Fruit fly (Drosophila melanogaster): ENCODE measurements around the gene sds22.

Gene sds22

dm6 chr3R:17381916-17382315 is 9.5 kb upstream of the sds22 start:
- no peak for TF ChIP-seq ara (GFP tag; IDR thresholded peaks at IDR 0.05)
- no peak for TF ChIP-seq ash1 (GFP tag; optimal IDR thresholded peaks at IDR 0.05)
- no peak for TF ChIP-seq CG1792 (GFP tag; optimal IDR thresholded peaks at IDR 0.05)
- TF ChIP-seq hb (GFP tag; IDR thresholded peaks at IDR 0.05; ENCODE audit: partially characterized antibody), result no peak
- TF ChIP-seq HLH54F (GFP tag; optimal IDR thresholded peaks at IDR 0.05), result no peak
- no peak for TF ChIP-seq CG14860 (GFP tag; IDR thresholded peaks at IDR 0.05; ENCODE audit: partially characterized antibody)
- TF ChIP-seq twi (tag; optimal IDR thresholded peaks at IDR 0.05), result no peak
- no peak for TF ChIP-seq CG14441 (GFP tag; IDR thresholded peaks at IDR 0.05)
- TF ChIP-seq al (GFP tag; IDR thresholded peaks at IDR 0.05), result no peak
- no peak for TF ChIP-seq CG10209 (GFP tag; optimal IDR thresholded peaks at IDR 0.05)
- no peak for TF ChIP-seq Sry-β (GFP tag; optimal IDR thresholded peaks at IDR 0.05)
- TF ChIP-seq Max (GFP tag; optimal IDR thresholded peaks at IDR 0.05), result no peak
- no peak for TF ChIP-seq phol (tag; optimal IDR thresholded peaks at IDR 0.05)
- no peak for TF ChIP-seq CG32772 (GFP tag; IDR thresholded peaks at IDR 0.05)

- TF ChIP-seq CG2199 (GFP tag; IDR thresholded peaks at IDR 0.05), result 0 out of 3 replicates have a peak, but pooled peaks have one; percentile 27
- no peak for TF ChIP-seq exex (tag; optimal IDR thresholded peaks at IDR 0.05)
- peak; percentile 52 for TF ChIP-seq CG15011 (GFP tag; optimal IDR thresholded peaks at IDR 0.05)
- peak; percentile 66 for TF ChIP-seq grau (tag; optimal IDR thresholded peaks at IDR 0.05)
- peak; percentile 34 for TF ChIP-seq CG2875 (GFP tag; optimal IDR thresholded peaks at IDR 0.05)
- TF ChIP-seq Dip2 (GFP tag; IDR thresholded peaks at IDR 0.05), result no peak
- 0 out of 3 replicates have a peak, but pooled peaks have one; percentile 24 for TF ChIP-seq Optix (GFP tag; IDR thresholded peaks at IDR 0.05)
- TF ChIP-seq ap (GFP tag; IDR thresholded peaks at IDR 0.05), result no peak
- TF ChIP-seq CG30431 (GFP tag; optimal IDR thresholded peaks at IDR 0.05), result no peak
- 0 out of 3 replicates have a peak, but pooled peaks have one; percentile 11 for TF ChIP-seq jigr1 (GFP tag; IDR thresholded peaks at IDR 0.05)
- TF ChIP-seq Doc3 (GFP tag; IDR thresholded peaks at IDR 0.05; ENCODE audit: partially characterized antibody), result no peak
- no peak for TF ChIP-seq dimm (GFP tag; IDR thresholded peaks at IDR 0.05)
- TF ChIP-seq vfl (GFP tag; optimal IDR thresholded peaks at IDR 0.05), result peak; percentile 57
- TF ChIP-seq D (optimal IDR thresholded peaks at IDR 0.05), result no peak
- no peak for TF ChIP-seq D (GFP tag; optimal IDR thresholded peaks at IDR 0.05)
- TF ChIP-seq Xrp1 (GFP tag; IDR thresholded peaks at IDR 0.05), result peak; percentile 64
- peak; percentile 57; the same call in 1 of the 2 replicates for TF ChIP-seq ssp (GFP tag; IDR thresholded peaks at IDR 0.05)
- peak; percentile 46; the same call in 1 of the 2 replicates for TF ChIP-seq gsb (GFP tag; IDR thresholded peaks at IDR 0.05)
- peak; percentile 67 for TF ChIP-seq CG2712 (tag; optimal IDR thresholded peaks at IDR 0.05)
- TF ChIP-seq fru (optimal IDR thresholded peaks at IDR 0.05), result no peak
- no peak; the same call in 1 of the 2 replicates for TF ChIP-seq Nf-YA (GFP tag; IDR thresholded peaks at IDR 0.05)
- peak; percentile 55 for TF ChIP-seq her (GFP tag; optimal IDR thresholded peaks at IDR 0.05)
- TF ChIP-seq chm (GFP tag; IDR thresholded peaks at IDR 0.05), result no peak; the same call in 1 of the 2 replicates
- TF ChIP-seq onecut (GFP tag; IDR thresholded peaks at IDR 0.05), result no peak
- peak; percentile 24 for TF ChIP-seq mirr (GFP tag; optimal IDR thresholded peaks at IDR 0.05)
- TF ChIP-seq pan (optimal IDR thresholded peaks at IDR 0.05), result no peak
- TF ChIP-seq pan (GFP tag; optimal IDR thresholded peaks at IDR 0.05 in 1 of 2, IDR thresholded peaks at IDR 0.05 in 1 of 2), result peak in 1 of 2 experiments; percentile 44
- TF ChIP-seq cato (GFP tag; optimal IDR thresholded peaks at IDR 0.05; ENCODE audit: borderline replicate concordance), result peak; percentile 13
- peak; percentile 71 for TF ChIP-seq CG11504 (tag; optimal IDR thresholded peaks at IDR 0.05)
- 0 out of 2 replicates have a peak, but pooled peaks have one; percentile 18 for TF ChIP-seq E2f1 (GFP tag; IDR thresholded peaks at IDR 0.05)
- TF ChIP-seq Vsx1 (GFP tag; optimal IDR thresholded peaks at IDR 0.05), result peak; percentile 95
- peak; percentile 69 for TF ChIP-seq CoRest (tag; optimal IDR thresholded peaks at IDR 0.05)
- TF ChIP-seq mld (GFP tag; IDR thresholded peaks at IDR 0.05; ENCODE audit: partially characterized antibody), result no peak
- peak; percentile 17 for TF ChIP-seq Hand (GFP tag; optimal IDR thresholded peaks at IDR 0.05)
- TF ChIP-seq BtbVII (GFP tag; optimal IDR thresholded peaks at IDR 0.05), result peak; percentile 31
- peak; percentile 58 for TF ChIP-seq ERR (GFP tag; optimal IDR thresholded peaks at IDR 0.05)
Observed at dm6 chr3R:17385329-17386019, 5.9 kb upstream of the sds22 start.

All from whole organism, embryonic.